Fruit fly (Drosophila melanogaster) S2 (cell line): Measurements from ENCODE around the gene Gcat.

Experiments used
- CG8478 ChIP-seq: fragments of >200 bp; optimal IDR thresholded peaks from 2 replicates; lab custom pipeline; 2018
- CTCF ChIP-seq, 2 experiments: fragments of >200 bp; optimal IDR thresholded peaks; 2 replicates each; lab custom pipeline; 2018

DNA sequence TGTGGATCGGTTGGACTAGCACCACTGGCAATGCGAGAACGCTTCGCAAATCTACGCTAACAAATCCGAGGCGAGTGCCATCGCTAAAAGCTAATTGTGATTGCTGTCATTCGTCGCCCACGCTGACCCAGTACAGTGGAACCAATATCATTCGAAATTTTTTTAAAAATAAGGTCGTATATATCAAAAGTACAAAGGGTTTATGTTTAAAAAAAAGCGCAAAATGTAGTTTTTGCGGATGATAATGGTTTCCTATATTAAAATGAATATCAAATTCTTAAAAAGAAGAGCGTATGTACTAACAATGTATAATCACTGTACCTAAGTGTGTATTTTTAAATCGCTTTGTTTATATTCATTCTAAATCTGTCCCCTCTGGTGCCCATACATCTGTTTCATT, 15.4 kb downstream of the Gcat start:
- TF ChIP-seq CG8478 (lab: Kevin White, UChicago), result no peak
- TF ChIP-seq CTCF (optimal IDR thresholded peaks at IDR 0.05; lab: Kevin White, UChicago), result no peak
